Worm (Caenorhabditis elegans): Measurements from ENCODE around the gene peli-1.

DNA sequence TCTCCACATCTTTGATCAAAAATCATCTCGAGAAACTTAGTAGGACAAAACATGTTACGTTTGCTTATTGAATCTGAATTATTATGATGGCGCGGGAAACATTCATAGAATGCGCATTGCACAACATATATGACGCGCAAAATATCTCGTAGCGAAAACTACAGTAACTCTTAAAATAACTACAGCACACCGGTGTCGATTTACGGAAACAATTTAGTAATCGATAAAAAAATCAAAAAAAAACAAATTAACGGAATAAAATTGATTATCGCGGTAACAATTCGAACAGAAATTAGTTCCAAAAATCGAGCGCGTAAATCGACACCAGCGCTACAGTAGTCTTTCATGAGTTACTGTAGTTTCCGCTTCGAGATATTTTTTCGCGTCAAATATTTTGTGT lies 16.5 kb downstream of the peli-1 start:
- TF ChIP-seq cnd-1 (tag; optimal IDR thresholded peaks at IDR 0.05) (no peak), lin-32 (GFP tag; optimal IDR thresholded peaks at IDR 0.05) (no peak), unc-62 (GFP tag; optimal IDR thresholded peaks at IDR 0.05) (no peak), lsy-2 (tag; optimal IDR thresholded peaks at IDR 0.05) (no peak), mab-5 (tag; optimal IDR thresholded peaks at IDR 0.05) (no peak), unc-39 (tag; optimal IDR thresholded peaks at IDR 0.05) (no peak), nhr-28 (tag; optimal IDR thresholded peaks at IDR 0.05) (no peak), ceh-39 (tag; optimal IDR thresholded peaks at IDR 0.05) (no peak), nhr-237 (tag; optimal IDR thresholded peaks at IDR 0.05) (no peak), snpc-4 (tag; optimal IDR thresholded peaks at IDR 0.05) (no peak), ceh-83 (GFP tag; optimal IDR thresholded peaks at IDR 0.05) (no peak), blmp-1 (tag; optimal IDR thresholded peaks at IDR 0.05) (no peak)
